Worm (Caenorhabditis elegans) whole organism, L4 larva: ENCODE data around the gene F13H8.1.

Experiments used
- D1046.2 ChIP-seq: fragments of 200-800 bp; sonication (Bioruptor generic); IDR thresholded peaks from 2 replicates; pipeline ENCODE4 v1.3.6; 2022; ENCODE audit warnings: missing genetic modification characterization, missing compliant biosample characterization
- F26F4.8 ChIP-seq: fragments of 200-800 bp; sonication (Bioruptor generic); conservative IDR thresholded peaks from 2 replicates; pipeline ENCODE4 v1.3.6; 2022; ENCODE audit warnings: missing genetic modification characterization, missing compliant biosample characterization
- F44E2.7 ChIP-seq: fragments of 200-800 bp; sonication (Bioruptor generic); IDR thresholded peaks from 2 replicates; pipeline ENCODE4 v2.1.2; 2022; ENCODE audit warnings: missing genetic modification characterization, missing compliant biosample characterization
- R02D3.7 ChIP-seq: fragments of 150-350 bp; sonication (generic microtip); optimal IDR thresholded peaks from 3 replicates; lab custom pipeline; 2014; ENCODE audit warnings: missing biosample characterization, missing genetic modification characterization
- T20F7.1 ChIP-seq: fragments of 200-800 bp; sonication (Bioruptor generic); optimal IDR thresholded peaks from 2 replicates; lab custom pipeline; 2018; ENCODE audit warnings: mild to moderate bottlenecking, missing genetic modification characterization, missing compliant biosample characterization
- Y105C5A.15 ChIP-seq: fragments of 200-800 bp; sonication (Bioruptor generic); IDR thresholded peaks from 2 replicates; pipeline ENCODE4 v1.3.6; 2022; ENCODE audit warnings: missing genetic modification characterization, missing compliant biosample characterization
- Y75B8A.6 ChIP-seq: fragments of 200-800 bp; sonication (Bioruptor generic); IDR thresholded peaks from 2 replicates; pipeline ENCODE4 v1.3.6; 2022; ENCODE audit warnings: missing genetic modification reagents, missing genetic modification characterization, missing compliant biosample characterization
- ZK337.2 ChIP-seq: fragments of 200-800 bp; sonication (Bioruptor generic); IDR thresholded peaks from 2 replicates; pipeline ENCODE4 v1.3.6; 2022; ENCODE audit warnings: missing genetic modification reagents, missing genetic modification characterization, missing compliant biosample characterization
- aly-2 ChIP-seq: sonication (generic microtip); optimal IDR thresholded peaks from 2 replicates; lab custom pipeline; 2018; ENCODE audit warnings: missing biosample characterization, missing genetic modification characterization
- ama-1 ChIP-seq: fragments of 150-350 bp; optimal IDR thresholded peaks from 2 replicates; lab custom pipeline; 2014; ENCODE audit warnings: inconsistent platforms, mixed read lengths
- ceh-28 ChIP-seq: fragments of 150-350 bp; optimal IDR thresholded peaks from 2 replicates; lab custom pipeline; 2014; ENCODE audit warnings: missing biosample characterization, missing genetic modification reagents, missing genetic modification characterization
- ceh-62 ChIP-seq: sonication (generic microtip); optimal IDR thresholded peaks from 2 replicates; lab custom pipeline; 2017; ENCODE audit warnings: missing biosample characterization, missing genetic modification characterization
- ces-1 ChIP-seq: fragments of 150-350 bp; sonication (generic microtip); optimal IDR thresholded peaks from 4 replicates; lab custom pipeline; 2014; ENCODE audit warnings: missing biosample characterization, missing genetic modification reagents, missing genetic modification characterization
- cey-2 ChIP-seq: sonication (generic microtip); optimal IDR thresholded peaks from 3 replicates; lab custom pipeline; 2017; ENCODE audit warnings: missing genetic modification characterization, mild to moderate bottlenecking, missing compliant biosample characterization, antibody characterized with exemption, borderline replicate concordance; ENCODE audit not compliant: insufficient read depth
- daf-16 ChIP-seq, 3 experiments: sonication (generic microtip); optimal IDR thresholded peaks; 2 replicates each; lab custom pipeline; 2016 to 2017; ENCODE audit warnings: missing genetic modification characterization in 3 of 3, missing genetic modification reagents in 3 of 3, mild to moderate bottlenecking in 2 of 3, missing compliant biosample characterization in 2 of 3, missing biosample characterization in 1 of 3, moderate library complexity in 1 of 3
- daf-19 ChIP-seq: fragments of 200-800 bp; sonication (Bioruptor generic); conservative IDR thresholded peaks from 2 replicates; pipeline ENCODE4 v1.3.6; 2022; ENCODE audit warnings: missing genetic modification characterization, missing compliant biosample characterization
- daf-8 ChIP-seq: fragments of 200-800 bp; sonication (Bioruptor generic); IDR thresholded peaks from 2 replicates; pipeline ENCODE4 v1.3.6; 2022; ENCODE audit warnings: missing genetic modification characterization, missing compliant biosample characterization
- dmd-8 ChIP-seq: fragments of 200-800 bp; sonication (Bioruptor generic); IDR thresholded peaks from 2 replicates; pipeline ENCODE4 v1.3.6; 2022; ENCODE audit warnings: missing genetic modification characterization, missing compliant biosample characterization
- dmd-9 ChIP-seq: fragments of 200-800 bp; sonication (Bioruptor generic); IDR thresholded peaks from 2 replicates; pipeline ENCODE4 v1.3.6; 2022; ENCODE audit warnings: missing genetic modification reagents, missing genetic modification characterization, missing compliant biosample characterization
- egl-27 ChIP-seq: sonication (generic microtip); optimal IDR thresholded peaks from 3 replicates; lab custom pipeline; 2017; ENCODE audit warnings: missing biosample characterization, missing genetic modification reagents, missing genetic modification characterization
- egl-43 ChIP-seq: fragments of 200-800 bp; sonication (Bioruptor generic); IDR thresholded peaks from 2 replicates; pipeline ENCODE4 v1.3.6; 2022; ENCODE audit warnings: missing genetic modification reagents, missing genetic modification characterization, missing compliant biosample characterization
- fos-1 ChIP-seq: fragments of 150-350 bp; optimal IDR thresholded peaks from 2 replicates; lab custom pipeline; 2014; ENCODE audit warnings: missing biosample characterization, missing genetic modification characterization
- gei-8 ChIP-seq: fragments of 200-800 bp; sonication (Bioruptor generic); optimal IDR thresholded peaks from 2 replicates; lab custom pipeline; 2018; ENCODE audit warnings: mild to moderate bottlenecking, missing genetic modification characterization, missing compliant biosample characterization
- hif-1 ChIP-seq, 2 experiments: sonication (generic microtip); optimal IDR thresholded peaks; 2 replicates each; lab custom pipeline; 2016 to 2017; ENCODE audit warnings: missing compliant biosample characterization in 2 of 2, missing genetic modification characterization in 2 of 2, missing genetic modification reagents in 2 of 2, missing genotype in 2 of 2, mild to moderate bottlenecking in 1 of 2
- hlh-11 ChIP-seq: fragments of 200-800 bp; sonication (Bioruptor generic); optimal IDR thresholded peaks from 2 replicates; lab custom pipeline; 2018; ENCODE audit warnings: mild to moderate bottlenecking, missing genetic modification characterization, missing compliant biosample characterization
- lim-7 ChIP-seq: fragments of 200-800 bp; sonication (Bioruptor generic); IDR thresholded peaks from 2 replicates; pipeline ENCODE4 v1.3.6; 2022; ENCODE audit warnings: missing genetic modification characterization, missing compliant biosample characterization
- lin-13 ChIP-seq: fragments of 150-350 bp; optimal IDR thresholded peaks from 2 replicates; lab custom pipeline; 2014; ENCODE audit warnings: missing biosample characterization, missing genetic modification reagents, missing genetic modification characterization
- lin-15B ChIP-seq: fragments of 150-350 bp; sonication (generic microtip); optimal IDR thresholded peaks from 3 replicates; lab custom pipeline; 2014; ENCODE audit warnings: missing biosample characterization, missing genetic modification characterization
- lin-38 ChIP-seq: fragments of 200-800 bp; sonication (Bioruptor generic); IDR thresholded peaks from 2 replicates; pipeline ENCODE4 v1.3.6; 2022; ENCODE audit warnings: missing genetic modification reagents, missing genetic modification characterization, missing compliant biosample characterization
- lin-39 ChIP-seq: fragments of 150-350 bp; optimal IDR thresholded peaks from 2 replicates; lab custom pipeline; 2014; ENCODE audit warnings: missing biosample characterization, missing genetic modification reagents, missing genetic modification characterization
- lir-3 ChIP-seq: sonication (generic microtip); optimal IDR thresholded peaks from 2 replicates; lab custom pipeline; 2016; ENCODE audit warnings: mild to moderate bottlenecking, missing genetic modification characterization, missing compliant biosample characterization
- madf-9 ChIP-seq: fragments of 200-800 bp; sonication (Bioruptor generic); conservative IDR thresholded peaks from 2 replicates; pipeline ENCODE4 v1.3.6; 2022; ENCODE audit warnings: missing genetic modification reagents, missing genetic modification characterization, missing compliant biosample characterization
- mdl-1 ChIP-seq, 2 experiments: fragments of 150-350 bp in 1 of 2; sonication (generic microtip) in 1 of 2; optimal IDR thresholded peaks; 2 replicates each; lab custom pipeline; 2014 to 2017; ENCODE audit warnings: missing biosample characterization in 2 of 2, missing genetic modification characterization in 2 of 2
- mep-1 ChIP-seq: fragments of 150-350 bp; sonication (generic microtip); optimal IDR thresholded peaks from 3 replicates; lab custom pipeline; 2014; ENCODE audit warnings: missing biosample characterization, missing genetic modification characterization
- mes-2 ChIP-seq: sonication (generic microtip); optimal IDR thresholded peaks from 2 replicates; lab custom pipeline; 2016; ENCODE audit warnings: missing genotype, mild to moderate bottlenecking, missing genetic modification characterization, missing compliant biosample characterization; ENCODE audit not compliant: poor library complexity, severe bottlenecking
- mxl-3 ChIP-seq: fragments of 200-800 bp; sonication (Bioruptor generic); optimal IDR thresholded peaks from 2 replicates; lab custom pipeline; 2018; ENCODE audit warnings: mild to moderate bottlenecking, missing genetic modification characterization, missing compliant biosample characterization
- nhr-111 ChIP-seq: fragments of 200-800 bp; sonication (Bioruptor generic); optimal IDR thresholded peaks from 2 replicates; lab custom pipeline; 2018; ENCODE audit warnings: mild to moderate bottlenecking, missing genetic modification characterization, missing compliant biosample characterization
- nhr-25 ChIP-seq: sonication (generic microtip); optimal IDR thresholded peaks from 2 replicates; lab custom pipeline; 2017; ENCODE audit warnings: missing genetic modification characterization, mild to moderate bottlenecking, missing compliant biosample characterization, antibody characterized with exemption, moderate library complexity, borderline replicate concordance; ENCODE audit not compliant: insufficient read depth
- nhr-28 ChIP-seq: fragments of 150-350 bp; optimal IDR thresholded peaks from 2 replicates; lab custom pipeline; 2014; ENCODE audit warnings: missing biosample characterization, missing genetic modification characterization
- nhr-76 ChIP-seq: fragments of 150-350 bp; optimal IDR thresholded peaks from 2 replicates; lab custom pipeline; 2014; ENCODE audit warnings: missing biosample characterization, missing genetic modification characterization
- rbr-2 ChIP-seq: sonication (generic microtip); optimal IDR thresholded peaks from 2 replicates; lab custom pipeline; 2016; ENCODE audit warnings: missing genotype, missing genetic modification characterization, missing compliant biosample characterization
- sdz-12 ChIP-seq: fragments of 200-800 bp; sonication (Bioruptor generic); optimal IDR thresholded peaks from 2 replicates; lab custom pipeline; 2018; ENCODE audit warnings: mild to moderate bottlenecking, missing genetic modification characterization, missing compliant biosample characterization
- set-16 ChIP-seq: fragments of 200-800 bp; sonication (Bioruptor generic); IDR thresholded peaks from 2 replicates; pipeline ENCODE4 v1.3.6; 2022; ENCODE audit warnings: missing genetic modification reagents, missing genetic modification characterization, missing compliant biosample characterization
- skn-1 ChIP-seq: fragments of 150-350 bp; optimal IDR thresholded peaks from 2 replicates; lab custom pipeline; 2014; ENCODE audit warnings: missing biosample characterization, missing genetic modification characterization
- spr-1 ChIP-seq: sonication (generic microtip); optimal IDR thresholded peaks from 2 replicates; lab custom pipeline; 2016; ENCODE audit warnings: mild to moderate bottlenecking, missing genetic modification characterization, missing compliant biosample characterization
- spr-3 ChIP-seq: fragments of 200-800 bp; sonication (Bioruptor generic); optimal IDR thresholded peaks from 2 replicates; lab custom pipeline; 2018; ENCODE audit warnings: mild to moderate bottlenecking, missing genetic modification characterization, missing compliant biosample characterization
- zag-1 ChIP-seq: fragments of 150-350 bp; optimal IDR thresholded peaks from 2 replicates; lab custom pipeline; 2014; ENCODE audit warnings: missing biosample characterization, missing genetic modification characterization
- zfp-3 ChIP-seq: fragments of 200-800 bp; sonication (Bioruptor generic); conservative IDR thresholded peaks from 2 replicates; pipeline ENCODE4 v1.3.6; 2022; ENCODE audit warnings: missing genetic modification reagents, missing genetic modification characterization, missing compliant biosample characterization
- zip-11 ChIP-seq: fragments of 200-800 bp; sonication (Bioruptor generic); IDR thresholded peaks from 2 replicates; pipeline ENCODE4 v1.3.6; 2022; ENCODE audit warnings: missing genetic modification characterization, missing compliant biosample characterization
- zip-2 ChIP-seq: fragments of 150-350 bp; optimal IDR thresholded peaks from 2 replicates; lab custom pipeline; 2014; ENCODE audit warnings: missing biosample characterization, missing genetic modification characterization

The F13H8.1 gene

ce11 chrII:6269805-6270414 is 13.3 kb upstream of the F13H8.1 start, which contains the start of gene F13H8.2:
Gene F13H8.2, plus strand, starts transcription at chrII:6270364.
- 0 out of 2 replicates have a peak, but pooled peaks have one; percentile 34 for TF ChIP-seq daf-19 (GFP tag; lab: Robert Waterston, UW)
- TF ChIP-seq gei-8 (GFP tag; lab: Kevin White, UChicago) = no peak
- TF ChIP-seq zfp-3 (GFP tag; lab: Robert Waterston, UW) = 0 out of 2 replicates have a peak, but pooled peaks have one; percentile 17
- no peak for TF ChIP-seq F26F4.8 (GFP tag; lab: Robert Waterston, UW)
- TF ChIP-seq lim-7 (GFP tag; lab: Robert Waterston, UW) = no peak
- peak in 1 of 2 experiments; percentile 52 for TF ChIP-seq mdl-1 (tag; optimal IDR thresholded peaks at IDR 0.05; lab: Kevin White, UChicago)
- no peak for TF ChIP-seq Y75B8A.6 (GFP tag; lab: Robert Waterston, UW)
- peak; percentile 92 for TF ChIP-seq mes-2 (tag; lab: Kevin White, UChicago)
- peak; percentile 67 for TF ChIP-seq hlh-11 (tag; lab: Kevin White, UChicago)
- TF ChIP-seq T20F7.1 (GFP tag; lab: Kevin White, UChicago) = peak; percentile 63
- no peak for TF ChIP-seq lir-3
- TF ChIP-seq mxl-3 = peak; percentile 20
- no peak for TF ChIP-seq ceh-62
- TF ChIP-seq lin-38 (GFP tag; lab: Robert Waterston, UW) = peak; percentile 89
- TF ChIP-seq ces-1 (GFP tag; lab: Kevin White, UChicago) = no peak
- no peak for TF ChIP-seq Y105C5A.15 (GFP tag; lab: Robert Waterston, UW)
- no peak for TF ChIP-seq zip-2 (tag; lab: Kevin White, UChicago)
- TF ChIP-seq mep-1 (tag; lab: Kevin White, UChicago) = peak; percentile 81
- peak; percentile 28 for TF ChIP-seq lin-13
- TF ChIP-seq ama-1 (lab: Kevin White, UChicago) = no peak
- no peak for TF ChIP-seq daf-8 (GFP tag; lab: Robert Waterston, UW)
- no peak for TF ChIP-seq nhr-25 (tag; lab: Kevin White, UChicago)
- no peak for TF ChIP-seq D1046.2 (GFP tag; lab: Robert Waterston, UW)
- TF ChIP-seq skn-1 = no peak
- no peak for TF ChIP-seq F44E2.7 (GFP tag; lab: Robert Waterston, UW)
- TF ChIP-seq zag-1 (tag; lab: Kevin White, UChicago) = no peak
- TF ChIP-seq nhr-28 (tag; lab: Kevin White, UChicago) = peak; percentile 20
- TF ChIP-seq ceh-28 (tag; lab: Kevin White, UChicago) = no peak
- no peak for TF ChIP-seq fos-1
- no peak for TF ChIP-seq zip-11 (GFP tag; lab: Robert Waterston, UW)
- TF ChIP-seq egl-27 = no peak
- no peak for TF ChIP-seq nhr-76 (tag; lab: Kevin White, UChicago)
- no peak for TF ChIP-seq lin-15B (tag; lab: Kevin White, UChicago)
- no peak for TF ChIP-seq aly-2 (tag; lab: Kevin White, UChicago)
- no peak for TF ChIP-seq sdz-12 (GFP tag; lab: Kevin White, UChicago)
- no peak; the same call in 1 of the 2 replicates for TF ChIP-seq madf-9
- no peak for TF ChIP-seq R02D3.7 (tag; lab: Kevin White, UChicago)
- TF ChIP-seq spr-1 (tag; lab: Kevin White, UChicago) = peak; percentile 62
- peak; percentile 70; the same call in 1 of the 2 replicates for TF ChIP-seq ZK337.2 (GFP tag; lab: Robert Waterston, UW)
- TF ChIP-seq egl-43 (GFP tag; lab: Robert Waterston, UW) = peak; percentile 78
- TF ChIP-seq set-16 (GFP tag; lab: Robert Waterston, UW) = no peak; the same call in 1 of the 2 replicates
- peak in 1 of 2 experiments; percentile 58 for TF ChIP-seq hif-1 (tag; optimal IDR thresholded peaks at IDR 0.05; lab: Kevin White, UChicago)
- no peak for TF ChIP-seq cey-2 (tag; lab: Kevin White, UChicago)
- TF ChIP-seq dmd-8 = 0 out of 2 replicates have a peak, but pooled peaks have one; percentile 30
- peak; percentile 78 for TF ChIP-seq rbr-2
- peak in 1 of 2 experiments; percentile 5 for TF ChIP-seq daf-16 (GFP tag; optimal IDR thresholded peaks at IDR 0.05; lab: Kevin White, UChicago)
- TF ChIP-seq daf-16 (tag; optimal IDR thresholded peaks at IDR 0.05; lab: Kevin White, UChicago) = peak; percentile 6
- TF ChIP-seq spr-3 (GFP tag; lab: Kevin White, UChicago) = no peak
- TF ChIP-seq dmd-9 (GFP tag; lab: Robert Waterston, UW) = peak; percentile 71
- TF ChIP-seq nhr-111 (GFP tag; lab: Kevin White, UChicago) = no peak
- no peak for TF ChIP-seq lin-39
